Worm (Caenorhabditis elegans): ENCODE measurements around the gene gbh-2.

DNA sequence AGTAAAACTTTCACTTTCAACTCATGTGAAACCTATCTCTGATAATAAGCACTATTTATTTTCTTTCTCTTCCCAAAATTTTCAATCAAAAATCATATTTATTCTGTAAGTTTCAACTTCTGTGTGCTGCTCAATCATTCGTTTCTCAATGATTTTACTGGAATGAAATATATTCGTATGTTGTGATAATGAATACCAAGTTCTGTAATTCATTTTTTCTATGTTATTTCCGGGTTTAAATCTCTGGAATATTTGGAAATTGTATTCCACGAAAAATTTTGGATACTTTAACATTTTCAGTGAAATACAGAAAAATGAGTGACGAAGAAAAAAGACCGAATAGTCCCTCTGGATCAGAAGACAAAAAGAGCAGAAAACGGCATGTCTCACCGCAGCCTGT is 17.9 kb upstream of the gbh-2 start, which contains the start of gene M05D6.2:
- TF ChIP-seq him-1 (tag; optimal IDR thresholded peaks at IDR 0.05) (no peak), dao-5 (tag; optimal IDR thresholded peaks at IDR 0.05) (no peak), W03F9.2 (tag; optimal IDR thresholded peaks at IDR 0.05) (no peak)

All from whole organism, L4/young adult.